Fruit fly (Drosophila melanogaster) whole organism, embryonic: ENCODE data around the gene Pcd.
A peak's percentile ranks its signal among the peaks of the same experiment; 100 is the strongest.

Experiments
- Adf1 ChIP-seq: fragments of 200-800 bp; sonication (Bioruptor generic); IDR thresholded peaks from 2 replicates; pipeline ENCODE4 v1.3.6; 2022; ENCODE audit warnings: missing biosample characterization, missing genetic modification characterization
- Atf6 ChIP-seq: fragments of 200-800 bp; sonication (Bioruptor generic); IDR thresholded peaks from 2 replicates; pipeline ENCODE4 v1.3.6; 2022; ENCODE audit warnings: missing biosample characterization, missing genetic modification characterization
- Bteb2 ChIP-seq: fragments of 200-800 bp; sonication (Bioruptor generic); optimal IDR thresholded peaks from 2 replicates; lab custom pipeline; 2016; ENCODE audit warnings: missing biosample characterization, missing genetic modification characterization
- CG10267 ChIP-seq: fragments of 200-800 bp; sonication (Bioruptor generic); optimal IDR thresholded peaks from 2 replicates; lab custom pipeline; 2018; ENCODE audit warnings: missing biosample characterization, mild to moderate bottlenecking, missing genetic modification characterization, moderate library complexity
- CG12299 ChIP-seq: fragments of 200-800 bp; sonication (Bioruptor generic); optimal IDR thresholded peaks from 2 replicates; lab custom pipeline; 2018; ENCODE audit warnings: missing biosample characterization, mild to moderate bottlenecking, missing genetic modification characterization
- CG13894 ChIP-seq: fragments of 200-800 bp; sonication (Bioruptor generic); optimal IDR thresholded peaks from 3 replicates; lab custom pipeline; 2018; ENCODE audit warnings: missing biosample characterization, mild to moderate bottlenecking, missing genetic modification characterization, moderate library complexity
- CG14710 ChIP-seq: fragments of 200-800 bp; sonication (Bioruptor generic); optimal IDR thresholded peaks from 3 replicates; lab custom pipeline; 2019; ENCODE audit warnings: missing biosample characterization, mild to moderate bottlenecking, missing genetic modification characterization, moderate library complexity
- CG1603 ChIP-seq: fragments of 200-800 bp; sonication (Bioruptor generic); optimal IDR thresholded peaks from 2 replicates; lab custom pipeline; 2019; ENCODE audit warnings: missing biosample characterization, mild to moderate bottlenecking, missing genetic modification characterization, moderate library complexity
- CG17361 ChIP-seq: fragments of 200-800 bp; sonication (Bioruptor generic); IDR thresholded peaks from 3 replicates; pipeline ENCODE4 v1.3.6; 2022; ENCODE audit warnings: missing biosample characterization, missing genetic modification characterization
- CG17612 ChIP-seq: fragments of 200-800 bp; sonication (Bioruptor generic); IDR thresholded peaks from 2 replicates; pipeline ENCODE4 v1.3.6; 2022; ENCODE audit warnings: missing biosample characterization, missing genetic modification characterization
- CG2120 ChIP-seq: fragments of 200-800 bp; sonication (Bioruptor generic); optimal IDR thresholded peaks from 3 replicates; lab custom pipeline; 2016; ENCODE audit warnings: missing biosample characterization, missing genetic modification characterization
- CG2202 ChIP-seq: fragments of 200-800 bp; sonication (Bioruptor generic); optimal IDR thresholded peaks from 2 replicates; lab custom pipeline; 2018; ENCODE audit warnings: missing biosample characterization, mild to moderate bottlenecking, missing genetic modification characterization
- CG32532 ChIP-seq: fragments of 200-800 bp; sonication (Bioruptor generic); IDR thresholded peaks from 2 replicates; pipeline ENCODE4 v1.3.6; 2022; ENCODE audit warnings: missing biosample characterization, missing genetic modification characterization
- CG5180 ChIP-seq: fragments of 200-800 bp; sonication (Bioruptor generic); optimal IDR thresholded peaks from 3 replicates; lab custom pipeline; 2017; ENCODE audit warnings: missing biosample characterization, missing genetic modification characterization, mild to moderate bottlenecking, moderate library complexity, missing genetic modification reagents
- CG6272 ChIP-seq: fragments of 200-800 bp; sonication (Bioruptor generic); IDR thresholded peaks from 2 replicates; pipeline ENCODE4 v1.3.6; 2022; ENCODE audit warnings: missing biosample characterization, missing genetic modification characterization
- CG7745 ChIP-seq: fragments of 200-800 bp; sonication (Bioruptor generic); optimal IDR thresholded peaks from 2 replicates; lab custom pipeline; 2018; ENCODE audit warnings: missing biosample characterization, mild to moderate bottlenecking, missing genetic modification characterization, moderate library complexity
- CG9215 ChIP-seq: fragments of 200-800 bp; sonication (Bioruptor generic); IDR thresholded peaks from 2 replicates; pipeline ENCODE4 v1.3.6; 2022; ENCODE audit warnings: missing biosample characterization, missing genetic modification characterization
- CrebB ChIP-seq: fragments of 200-800 bp; sonication (Bioruptor generic); optimal IDR thresholded peaks from 3 replicates; lab custom pipeline; 2018; ENCODE audit warnings: missing biosample characterization, mild to moderate bottlenecking, missing genetic modification characterization
- D19B ChIP-seq: fragments of 200-800 bp; sonication (Bioruptor generic); optimal IDR thresholded peaks from 2 replicates; lab custom pipeline; 2017; ENCODE audit warnings: missing biosample characterization, mild to moderate bottlenecking, missing genetic modification characterization
- Drgx ChIP-seq: fragments of 200-800 bp; sonication (Bioruptor generic); IDR thresholded peaks from 2 replicates; pipeline ENCODE4 v1.3.6; 2022; ENCODE audit warnings: missing biosample characterization, missing genetic modification characterization
- Gug ChIP-seq: fragments of 200-800 bp; sonication (Bioruptor generic); IDR thresholded peaks from 4 replicates; pipeline ENCODE4 v1.3.6; 2022; ENCODE audit warnings: missing biosample characterization, missing genetic modification characterization
- H2.0 ChIP-seq: fragments of 200-800 bp; sonication (Bioruptor generic); IDR thresholded peaks from 2 replicates; pipeline ENCODE4 v1.3.6; 2022; ENCODE audit warnings: missing biosample characterization, missing genetic modification characterization
- HLH3B ChIP-seq: fragments of 200-800 bp; sonication (Bioruptor generic); IDR thresholded peaks from 2 replicates; pipeline ENCODE4 v1.3.6; 2022; ENCODE audit warnings: missing biosample characterization, missing genetic modification characterization
- HLH4C ChIP-seq: fragments of 200-800 bp; sonication (Bioruptor generic); IDR thresholded peaks from 3 replicates; pipeline ENCODE4 v1.3.6; 2022; ENCODE audit warnings: missing biosample characterization, missing genetic modification characterization; ENCODE audit not compliant: partially characterized antibody
- Hr3 ChIP-seq: fragments of 200-800 bp; sonication (Bioruptor generic); optimal IDR thresholded peaks from 3 replicates; lab custom pipeline; 2016; ENCODE audit warnings: missing biosample characterization, missing genetic modification characterization
- Hr39 ChIP-seq: fragments of >200 bp; optimal IDR thresholded peaks from 2 replicates; lab custom pipeline; 2017
- Kr ChIP-seq: fragments of 200-800 bp; sonication (Bioruptor generic); optimal IDR thresholded peaks from 2 replicates; lab custom pipeline; 2017; ENCODE audit warnings: missing biosample characterization, mild to moderate bottlenecking, missing genetic modification characterization
- Mes4 ChIP-seq: fragments of 200-800 bp; sonication (Bioruptor generic); optimal IDR thresholded peaks from 2 replicates; lab custom pipeline; 2016; ENCODE audit warnings: missing biosample characterization, missing genetic modification characterization
- Rx ChIP-seq: fragments of 200-800 bp; sonication (Bioruptor generic); IDR thresholded peaks from 2 replicates; pipeline ENCODE4 v1.3.6; 2022; ENCODE audit warnings: missing biosample characterization, missing genetic modification characterization
- Sry-β ChIP-seq: fragments of 200-800 bp; sonication (Bioruptor generic); optimal IDR thresholded peaks from 2 replicates; lab custom pipeline; 2018; ENCODE audit warnings: missing biosample characterization, mild to moderate bottlenecking, missing genetic modification characterization, moderate library complexity
- Sry-δ ChIP-seq: fragments of 200-800 bp; sonication (Bioruptor generic); optimal IDR thresholded peaks from 2 replicates; lab custom pipeline; 2016; ENCODE audit warnings: missing biosample characterization, missing genetic modification characterization
- br ChIP-seq: fragments of >200 bp; optimal IDR thresholded peaks from 2 replicates; lab custom pipeline; 2017
- btn ChIP-seq: fragments of 200-800 bp; sonication (Bioruptor generic); optimal IDR thresholded peaks from 2 replicates; lab custom pipeline; 2016; ENCODE audit warnings: missing biosample characterization, missing genetic modification characterization
- cg ChIP-seq: fragments of 200-800 bp; sonication (Bioruptor generic); optimal IDR thresholded peaks from 3 replicates; lab custom pipeline; 2019; ENCODE audit warnings: missing biosample characterization, mild to moderate bottlenecking, missing genetic modification characterization, moderate library complexity
- cwo ChIP-seq: fragments of 200-800 bp; sonication (Bioruptor generic); optimal IDR thresholded peaks from 3 replicates; lab custom pipeline; 2017; ENCODE audit warnings: missing biosample characterization, missing genetic modification characterization, mild to moderate bottlenecking, moderate library complexity, missing genetic modification reagents
- dysf ChIP-seq: fragments of 200-800 bp; sonication (Bioruptor generic); IDR thresholded peaks from 3 replicates; pipeline ENCODE4 v1.3.6; 2022; ENCODE audit warnings: missing biosample characterization, missing genetic modification characterization
- ems ChIP-seq: fragments of 200-800 bp; sonication (Bioruptor generic); optimal IDR thresholded peaks from 3 replicates; lab custom pipeline; 2016; ENCODE audit warnings: missing biosample characterization, missing genetic modification characterization
- eyg ChIP-seq: fragments of 200-800 bp; sonication (Bioruptor generic); optimal IDR thresholded peaks from 3 replicates; lab custom pipeline; 2016; ENCODE audit warnings: missing biosample characterization, missing genetic modification characterization
- fd96Cb ChIP-seq: fragments of 200-800 bp; sonication (Bioruptor generic); optimal IDR thresholded peaks from 2 replicates; lab custom pipeline; 2018; ENCODE audit warnings: missing biosample characterization, mild to moderate bottlenecking, missing genetic modification characterization, moderate library complexity
- gcm ChIP-seq: fragments of 200-800 bp; sonication (Bioruptor generic); optimal IDR thresholded peaks from 2 replicates; lab custom pipeline; 2019; ENCODE audit warnings: missing biosample characterization, mild to moderate bottlenecking, missing genetic modification characterization, moderate library complexity
- gem ChIP-seq: fragments of 200-800 bp; sonication (Bioruptor generic); optimal IDR thresholded peaks from 2 replicates; lab custom pipeline; 2019; ENCODE audit warnings: missing biosample characterization, mild to moderate bottlenecking, missing genetic modification characterization, moderate library complexity
- kay ChIP-seq: fragments of 200-800 bp; sonication (Bioruptor generic); optimal IDR thresholded peaks from 2 replicates; lab custom pipeline; 2016; ENCODE audit warnings: missing biosample characterization, missing genetic modification characterization
- lab ChIP-seq: fragments of 200-800 bp; sonication (Bioruptor generic); optimal IDR thresholded peaks from 3 replicates; lab custom pipeline; 2017; ENCODE audit warnings: missing biosample characterization, missing genetic modification characterization, mild to moderate bottlenecking, moderate library complexity, missing genetic modification reagents
- mam ChIP-seq: fragments of 200-800 bp; sonication (Bioruptor generic); optimal IDR thresholded peaks from 3 replicates; lab custom pipeline; 2016; ENCODE audit warnings: missing biosample characterization, missing genetic modification characterization
- nom ChIP-seq: fragments of 200-800 bp; sonication (Bioruptor generic); optimal IDR thresholded peaks from 2 replicates; lab custom pipeline; 2017; ENCODE audit warnings: missing biosample characterization, missing genetic modification characterization, mild to moderate bottlenecking, moderate library complexity, missing genetic modification reagents
- prd ChIP-seq, 3 experiments: fragments of >200 bp in 2 of 3; fragments of 200-800 bp in 1 of 3; sonication (Bioruptor generic) in 1 of 3; optimal IDR thresholded peaks in 2 of 3; IDR thresholded peaks in 1 of 3; 2 replicates in 2 of 3; 3 replicates in 1 of 3; pipeline versions ENCODE4 v1.3.6 to Lab custom; 2017 to 2022; ENCODE audit warnings: missing biosample characterization in 1 of 3, missing genetic modification characterization in 1 of 3
- repo ChIP-seq: fragments of 200-800 bp; sonication (Bioruptor generic); optimal IDR thresholded peaks from 2 replicates; lab custom pipeline; 2016; ENCODE audit warnings: missing biosample characterization, missing genetic modification characterization
- row ChIP-seq: fragments of 200-800 bp; sonication (Bioruptor generic); IDR thresholded peaks from 3 replicates; pipeline ENCODE4 v1.3.6; 2022; ENCODE audit warnings: missing biosample characterization, missing genetic modification characterization
- slbo ChIP-seq: fragments of 200-800 bp; sonication (Bioruptor generic); IDR thresholded peaks from 2 replicates; pipeline ENCODE4 v1.3.6; 2022; ENCODE audit warnings: missing biosample characterization, missing genetic modification characterization
- sna ChIP-seq: fragments of 200-800 bp; sonication (Bioruptor generic); IDR thresholded peaks from 2 replicates; pipeline ENCODE4 v1.3.6; 2022; ENCODE audit warnings: missing biosample characterization, missing genetic modification characterization; ENCODE audit not compliant: partially characterized antibody
- zen2 ChIP-seq: fragments of 200-800 bp; sonication (Bioruptor generic); IDR thresholded peaks from 3 replicates; pipeline ENCODE4 v1.3.6; 2022; ENCODE audit warnings: missing biosample characterization, missing genetic modification characterization; ENCODE audit not compliant: partially characterized antibody

Pcd gene

DNA sequence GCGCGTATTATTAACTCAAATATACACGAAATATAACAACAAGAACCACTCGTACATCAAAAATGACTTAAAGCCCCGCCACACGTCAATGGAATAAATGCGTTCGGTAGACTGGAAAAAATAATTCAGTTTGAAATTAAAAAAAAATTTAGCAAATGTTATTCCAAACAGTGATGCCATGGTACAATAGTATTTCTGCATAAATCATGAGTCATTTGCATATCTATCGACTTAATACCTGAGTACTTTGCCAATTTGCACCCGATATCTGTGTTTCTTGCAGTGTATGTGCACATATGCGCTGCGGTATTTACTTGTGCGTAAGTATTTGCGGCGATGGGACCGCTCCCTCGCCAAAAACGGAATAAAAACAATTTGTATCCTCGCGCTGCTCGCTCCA is 40.2 kb downstream of the Pcd start (continued):
- no peak for TF ChIP-seq CG6272 (GFP tag; lab: Robert Waterston, UW)
- peak; percentile 26; the same call in 1 of the 2 replicates for TF ChIP-seq H2.0 (GFP tag; lab: Robert Waterston, UW)
- TF ChIP-seq prd (optimal IDR thresholded peaks at IDR 0.05; lab: Kevin White, UChicago) = no peak
- peak; percentile 73 for TF ChIP-seq prd (GFP tag; IDR thresholded peaks at IDR 0.05; lab: Robert Waterston, UW)
- TF ChIP-seq kay (GFP tag; lab: Kevin White, UChicago) = peak; percentile 31
- no peak for TF ChIP-seq ems (GFP tag; lab: Kevin White, UChicago)
- TF ChIP-seq nom (GFP tag; lab: Kevin White, UChicago) = peak; percentile 47
- peak; percentile 47; the same call in 2 of the 3 replicates for TF ChIP-seq dysf (GFP tag; lab: Robert Waterston, UW)
- TF ChIP-seq mam (GFP tag; lab: Kevin White, UChicago) = peak; percentile 23
- 0 out of 4 replicates have a peak, but pooled peaks have one; percentile 27 for TF ChIP-seq Gug
- no peak for TF ChIP-seq btn (GFP tag; lab: Kevin White, UChicago)
- TF ChIP-seq zen2 = no peak
- TF ChIP-seq Sry-β (GFP tag; lab: Kevin White, UChicago) = no peak
- peak; percentile 12 for TF ChIP-seq CG10267 (tag; lab: Kevin White, UChicago)
- TF ChIP-seq CG17361 (GFP tag; lab: Robert Waterston, UW) = no peak
- no peak for TF ChIP-seq CG9215 (GFP tag; lab: Robert Waterston, UW)
- no peak for TF ChIP-seq Sry-δ (GFP tag; lab: Kevin White, UChicago)
- TF ChIP-seq cg (GFP tag; lab: Kevin White, UChicago) = no peak
- no peak for TF ChIP-seq HLH4C
- no peak for TF ChIP-seq CG2202 (tag; lab: Kevin White, UChicago)
- peak; percentile 33 for TF ChIP-seq fd96Cb (tag; lab: Kevin White, UChicago)
- TF ChIP-seq CG1603 (tag; lab: Kevin White, UChicago) = peak; percentile 55
- TF ChIP-seq slbo (GFP tag; lab: Robert Waterston, UW) = peak; percentile 58
- peak; percentile 17 for TF ChIP-seq repo
- no peak for TF ChIP-seq CG5180 (GFP tag; lab: Kevin White, UChicago)
- TF ChIP-seq Bteb2 (GFP tag; lab: Kevin White, UChicago) = peak; percentile 23
- TF ChIP-seq Hr3 (GFP tag; lab: Kevin White, UChicago) = peak; percentile 6
- no peak for TF ChIP-seq eyg (GFP tag; lab: Kevin White, UChicago)
- peak; percentile 23 for TF ChIP-seq CG14710

DNA sequence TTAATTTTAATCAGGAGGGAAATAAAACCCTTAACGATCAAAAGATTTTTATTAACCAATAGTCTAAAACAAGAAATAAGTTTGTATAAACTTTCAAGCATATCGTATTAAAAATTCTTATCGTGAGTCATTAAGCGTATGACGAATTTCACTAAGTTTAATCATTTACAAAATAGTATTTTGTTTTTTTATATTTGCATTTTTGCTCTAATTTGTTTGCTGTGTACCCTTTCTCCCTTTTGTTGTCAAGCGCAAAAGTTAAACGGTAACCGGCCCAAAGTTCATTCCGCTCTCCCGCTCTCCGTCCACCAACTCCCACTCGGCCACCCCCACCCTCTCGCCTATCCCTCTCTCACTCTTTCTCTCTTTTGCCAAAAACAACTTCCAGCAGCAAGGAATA is 40.8 kb downstream of the Pcd start:
- no peak for TF ChIP-seq CG13894
- no peak for TF ChIP-seq Kr
- peak; percentile 55; the same call in 1 of the 2 replicates for TF ChIP-seq slbo (GFP tag; lab: Robert Waterston, UW)
- TF ChIP-seq CG32532 (GFP tag; lab: Robert Waterston, UW) = peak; percentile 39; the same call in 1 of the 2 replicates
- TF ChIP-seq row (GFP tag; lab: Robert Waterston, UW) = 0 out of 3 replicates have a peak, but pooled peaks have one; percentile 11
- TF ChIP-seq br (lab: Kevin White, UChicago) = no peak
- no peak for TF ChIP-seq CrebB (tag; lab: Kevin White, UChicago)
- no peak for TF ChIP-seq lab
- TF ChIP-seq Atf6 (GFP tag; lab: Robert Waterston, UW) = no peak
- TF ChIP-seq sna (GFP tag; lab: Robert Waterston, UW) = no peak
- peak; percentile 6; the same call in 1 of the 2 replicates for TF ChIP-seq Drgx (GFP tag; lab: Robert Waterston, UW)
- 0 out of 2 replicates have a peak, but pooled peaks have one; percentile 3 for TF ChIP-seq Rx (GFP tag; lab: Robert Waterston, UW)
- TF ChIP-seq CG2120 = peak; percentile 18
- TF ChIP-seq Mes4 (GFP tag; lab: Kevin White, UChicago) = no peak
- no peak for TF ChIP-seq D19B (GFP tag; lab: Kevin White, UChicago)
- TF ChIP-seq gem = peak; percentile 24
- no peak for TF ChIP-seq CG7745 (tag; lab: Kevin White, UChicago)
- no peak for TF ChIP-seq CG12299 (tag; lab: Kevin White, UChicago)
- no peak for TF ChIP-seq CG17612 (GFP tag; lab: Robert Waterston, UW)
- TF ChIP-seq Adf1 (GFP tag; lab: Robert Waterston, UW) = no peak
- 0 out of 2 replicates have a peak, but pooled peaks have one; percentile 28 for TF ChIP-seq HLH3B (GFP tag; lab: Robert Waterston, UW)
- no peak for TF ChIP-seq cwo (GFP tag; lab: Kevin White, UChicago)
- no peak for TF ChIP-seq Hr39 (lab: Kevin White, UChicago)
- TF ChIP-seq gcm (GFP tag; lab: Kevin White, UChicago) = no peak
